Fruit fly (Drosophila melanogaster): Measurements from ENCODE around the gene CtsL4.

The CtsL4 gene

dm6 chr2L:10310614-10311382 is 45.6 kb downstream of the CtsL4 start, which contains the start of gene Cdk5alpha (continued):
- TF ChIP-seq E2f1 (GFP tag; IDR thresholded peaks at IDR 0.05): no peak
- TF ChIP-seq CG7271 (tag; optimal IDR thresholded peaks at IDR 0.05): no peak
- no peak for TF ChIP-seq usp (GFP tag; optimal IDR thresholded peaks at IDR 0.05)
- no peak for TF ChIP-seq Eip74EF (GFP tag; optimal IDR thresholded peaks at IDR 0.05)
- TF ChIP-seq CG6654 (GFP tag; optimal IDR thresholded peaks at IDR 0.05): no peak
- TF ChIP-seq Adf1 (GFP tag; IDR thresholded peaks at IDR 0.05): no peak
- no peak for TF ChIP-seq amos (GFP tag; IDR thresholded peaks at IDR 0.05; ENCODE audit: partially characterized antibody)
- no peak for TF ChIP-seq cwo (GFP tag; optimal IDR thresholded peaks at IDR 0.05)
- TF ChIP-seq CG12299 (tag; optimal IDR thresholded peaks at IDR 0.05): no peak
- peak; percentile 98 for TF ChIP-seq stwl (tag; optimal IDR thresholded peaks at IDR 0.05)
- no peak for TF ChIP-seq CG12942 (GFP tag; optimal IDR thresholded peaks at IDR 0.05)
- no peak for TF ChIP-seq HLHmδ (GFP tag; optimal IDR thresholded peaks at IDR 0.05)
- no peak for TF ChIP-seq Doc3 (GFP tag; IDR thresholded peaks at IDR 0.05; ENCODE audit: partially characterized antibody)
- no peak for TF ChIP-seq Abd-B (GFP tag; optimal IDR thresholded peaks at IDR 0.05)
- no peak for TF ChIP-seq eyg (GFP tag; optimal IDR thresholded peaks at IDR 0.05)
- TF ChIP-seq TFAM (GFP tag; optimal IDR thresholded peaks at IDR 0.05): no peak
- TF ChIP-seq BEAF-32 (GFP tag; optimal IDR thresholded peaks at IDR 0.05): no peak
- no peak for TF ChIP-seq CG7745 (tag; optimal IDR thresholded peaks at IDR 0.05)
- TF ChIP-seq Jarid2 (GFP tag; optimal IDR thresholded peaks at IDR 0.05): no peak
- TF ChIP-seq CG33213 (GFP tag; optimal IDR thresholded peaks at IDR 0.05): peak; percentile 0
- TF ChIP-seq Bteb2 (GFP tag; optimal IDR thresholded peaks at IDR 0.05): peak; percentile 1
- no peak for TF ChIP-seq fd96Cb (tag; optimal IDR thresholded peaks at IDR 0.05)
- TF ChIP-seq CG2116 (GFP tag; optimal IDR thresholded peaks at IDR 0.05): peak; percentile 18
- no peak for TF ChIP-seq nmo (GFP tag; optimal IDR thresholded peaks at IDR 0.05)
- no peak for TF ChIP-seq CG2129 (GFP tag; IDR thresholded peaks at IDR 0.05; ENCODE audit: partially characterized antibody)
- TF ChIP-seq aop (GFP tag; IDR thresholded peaks at IDR 0.05): no peak
- no peak for TF ChIP-seq dm (GFP tag; optimal IDR thresholded peaks at IDR 0.05)
- TF ChIP-seq seq (GFP tag; IDR thresholded peaks at IDR 0.05): peak; percentile 85
- no peak for TF ChIP-seq nerfin-2 (GFP tag; IDR thresholded peaks at IDR 0.05; ENCODE audit: partially characterized antibody)
- TF ChIP-seq bbx (GFP tag; IDR thresholded peaks at IDR 0.05; ENCODE audit: partially characterized antibody): peak; percentile 29
- TF ChIP-seq CG3163 (GFP tag; optimal IDR thresholded peaks at IDR 0.05): no peak
- TF ChIP-seq CHES-1-like (GFP tag; optimal IDR thresholded peaks at IDR 0.05): peak; percentile 21
- no peak for TF ChIP-seq Nf-YB (GFP tag; optimal IDR thresholded peaks at IDR 0.05)
- no peak for TF ChIP-seq Dref (GFP tag; IDR thresholded peaks at IDR 0.05)
- TF ChIP-seq sqz (GFP tag; optimal IDR thresholded peaks at IDR 0.05): no peak
- TF ChIP-seq CG13287 (GFP tag; IDR thresholded peaks at IDR 0.05; ENCODE audit: partially characterized antibody): peak; percentile 22; the same call in 1 of the 2 replicates
- no peak for TF ChIP-seq NC2β (GFP tag; optimal IDR thresholded peaks at IDR 0.05)
- no peak for TF ChIP-seq CG10147 (GFP tag; optimal IDR thresholded peaks at IDR 0.05)
- no peak for TF ChIP-seq Deaf1 (tag; optimal IDR thresholded peaks at IDR 0.05)
- TF ChIP-seq Myb (GFP tag; optimal IDR thresholded peaks at IDR 0.05): peak; percentile 41
- TF ChIP-seq bigmax (GFP tag; optimal IDR thresholded peaks at IDR 0.05): no peak
- no peak for TF ChIP-seq CG7786 (GFP tag; optimal IDR thresholded peaks at IDR 0.05)
- TF ChIP-seq twi (tag; optimal IDR thresholded peaks at IDR 0.05): no peak
- TF ChIP-seq onecut (GFP tag; IDR thresholded peaks at IDR 0.05): peak; percentile 92
- TF ChIP-seq CG8388 (GFP tag; optimal IDR thresholded peaks at IDR 0.05): no peak
- no peak for TF ChIP-seq zfh1 (GFP tag; IDR thresholded peaks at IDR 0.05)
- no peak for TF ChIP-seq gcm (GFP tag; optimal IDR thresholded peaks at IDR 0.05)
- TF ChIP-seq unc-4 (GFP tag; IDR thresholded peaks at IDR 0.05; ENCODE audit: partially characterized antibody): no peak
